Worm (Caenorhabditis elegans) whole organism, mixed stage, embryonic: ENCODE results near the gene nmgp-1.

Experiments
- bed-3 ChIP-seq: fragments of 200-800 bp; sonication (Bioruptor generic); optimal IDR thresholded peaks from 3 replicates; lab custom pipeline; 2018; ENCODE audit warnings: mild to moderate bottlenecking, missing genetic modification characterization, moderate library complexity, missing compliant biosample characterization
- blmp-1 ChIP-seq: fragments of 150-350 bp; optimal IDR thresholded peaks from 2 replicates; lab custom pipeline; 2014; ENCODE audit warnings: missing biosample characterization, missing genetic modification characterization
- ces-1 ChIP-seq: fragments of 150-350 bp; optimal IDR thresholded peaks from 2 replicates; lab custom pipeline; 2014; ENCODE audit warnings: missing biosample characterization, missing genetic modification reagents, missing genetic modification characterization
- cnd-1 ChIP-seq: fragments of 200-800 bp; sonication (Bioruptor generic); optimal IDR thresholded peaks from 2 replicates; lab custom pipeline; 2018; ENCODE audit warnings: mild to moderate bottlenecking, missing genetic modification characterization, missing compliant biosample characterization
- drap-1 ChIP-seq: fragments of 200-800 bp; sonication (Bioruptor generic); optimal IDR thresholded peaks from 3 replicates; lab custom pipeline; 2018; ENCODE audit warnings: mild to moderate bottlenecking, missing genetic modification characterization, missing compliant biosample characterization
- flh-1 ChIP-seq: fragments of 200-800 bp; sonication (Bioruptor generic); optimal IDR thresholded peaks from 2 replicates; lab custom pipeline; 2018; ENCODE audit warnings: mild to moderate bottlenecking, missing genetic modification characterization, moderate library complexity, missing compliant biosample characterization
- ham-2 ChIP-seq: fragments of 200-800 bp; sonication (Bioruptor generic); optimal IDR thresholded peaks from 2 replicates; lab custom pipeline; 2018; ENCODE audit warnings: mild to moderate bottlenecking, missing genetic modification characterization, missing compliant biosample characterization
- lin-13 ChIP-seq: fragments of 150-350 bp; optimal IDR thresholded peaks from 2 replicates; lab custom pipeline; 2014; ENCODE audit warnings: missing biosample characterization, missing genetic modification characterization
- lin-32 ChIP-seq: fragments of 200-800 bp; sonication (Bioruptor generic); optimal IDR thresholded peaks from 2 replicates; lab custom pipeline; 2018; ENCODE audit warnings: mild to moderate bottlenecking, missing genetic modification characterization, missing compliant biosample characterization
- lsy-2 ChIP-seq: fragments of 150-350 bp; optimal IDR thresholded peaks from 2 replicates; lab custom pipeline; 2014; ENCODE audit warnings: missing biosample characterization, missing genetic modification characterization
- mab-5 ChIP-seq: fragments of 150-350 bp; optimal IDR thresholded peaks from 2 replicates; lab custom pipeline; 2014; ENCODE audit warnings: missing biosample characterization, missing genetic modification characterization
- mep-1 ChIP-seq: fragments of 150-350 bp; optimal IDR thresholded peaks from 2 replicates; lab custom pipeline; 2017; ENCODE audit warnings: missing biosample characterization, missing genetic modification reagents, missing genetic modification characterization, inconsistent platforms
- nhr-2 ChIP-seq: fragments of 150-350 bp; optimal IDR thresholded peaks from 2 replicates; lab custom pipeline; 2014; ENCODE audit warnings: missing biosample characterization, missing genetic modification characterization
- nhr-237 ChIP-seq: fragments of 150-350 bp; optimal IDR thresholded peaks from 2 replicates; lab custom pipeline; 2014; ENCODE audit warnings: missing biosample characterization, missing genetic modification characterization
- nhr-76 ChIP-seq: sonication (generic microtip); optimal IDR thresholded peaks from 2 replicates; lab custom pipeline; 2017; ENCODE audit warnings: missing biosample characterization, missing genetic modification characterization
- pha-4 ChIP-seq: fragments of 150-350 bp; optimal IDR thresholded peaks from 2 replicates; lab custom pipeline; 2018; ENCODE audit warnings: missing biosample characterization, missing genetic modification reagents, missing genetic modification characterization
- snpc-4 ChIP-seq: fragments of 150-350 bp; optimal IDR thresholded peaks from 2 replicates; lab custom pipeline; 2014; ENCODE audit warnings: missing biosample characterization, missing genetic modification characterization
- sptf-1 ChIP-seq: sonication (generic microtip); optimal IDR thresholded peaks from 2 replicates; lab custom pipeline; 2017; ENCODE audit warnings: mild to moderate bottlenecking, missing genetic modification characterization, moderate library complexity, missing compliant biosample characterization
- unc-120 ChIP-seq: sonication (generic microtip); optimal IDR thresholded peaks from 2 replicates; lab custom pipeline; 2017; ENCODE audit warnings: missing genetic modification characterization, missing compliant biosample characterization; ENCODE audit not compliant: poor library complexity, severe bottlenecking
- unc-62 ChIP-seq: fragments of 150-350 bp; optimal IDR thresholded peaks from 2 replicates; lab custom pipeline; 2014; ENCODE audit warnings: missing biosample characterization, missing genetic modification reagents, missing genetic modification characterization
- zip-8 ChIP-seq: fragments of 150-350 bp; optimal IDR thresholded peaks from 2 replicates; lab custom pipeline; 2014; ENCODE audit warnings: missing biosample characterization, missing genetic modification characterization

Gene nmgp-1

DNA sequence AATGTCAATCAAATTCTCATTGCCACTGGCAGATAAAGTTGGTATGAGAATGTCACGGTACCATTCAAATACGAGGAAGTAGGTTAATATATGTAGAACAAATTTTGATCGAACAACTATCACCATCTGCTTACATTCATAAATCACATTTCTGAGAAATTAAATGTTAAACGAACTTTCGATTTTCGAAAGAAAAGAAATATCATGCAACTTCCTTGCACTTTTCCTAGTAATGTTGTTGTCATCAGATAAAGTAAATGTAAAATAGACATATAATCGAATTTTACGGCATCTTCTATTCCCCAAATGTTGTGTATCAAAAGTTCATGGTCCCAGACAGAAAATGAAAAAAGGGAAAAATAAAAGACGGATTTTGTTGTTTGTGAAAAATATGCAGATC lies 50.8 kb downstream of the nmgp-1 start:
- TF ChIP-seq ces-1 (GFP tag; lab: Kevin White, UChicago) (peak; percentile 14), ham-2 (GFP tag; lab: Kevin White, UChicago) (no peak)

DNA sequence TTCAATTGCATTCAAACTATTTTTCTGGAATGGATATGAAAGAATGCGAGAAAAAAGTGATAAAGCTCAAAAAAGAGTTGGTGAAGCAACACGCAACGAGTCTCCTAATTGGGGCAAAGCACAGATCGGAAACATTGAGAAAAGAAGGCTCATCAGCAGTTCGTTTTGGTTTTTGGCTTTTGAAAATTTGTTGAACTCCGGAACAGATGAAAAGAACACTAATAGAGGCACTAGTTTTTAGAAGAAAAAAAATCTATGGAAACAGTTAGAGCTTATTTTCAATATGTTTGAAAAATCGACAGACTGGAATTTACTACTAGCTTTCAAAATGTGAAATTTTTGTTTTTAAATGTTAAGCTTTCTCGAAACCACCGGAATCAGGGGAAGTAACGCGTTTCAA lies 51.2 kb downstream of the nmgp-1 start:
- TF ChIP-seq snpc-4 (tag; lab: Kevin White, UChicago) (no peak), flh-1 (GFP tag; lab: Kevin White, UChicago) (no peak), nhr-76 (tag; lab: Kevin White, UChicago) (no peak), lin-32 (no peak), pha-4 (no peak), sptf-1 (tag; lab: Kevin White, UChicago) (no peak), cnd-1 (no peak), unc-62 (GFP tag; lab: Kevin White, UChicago) (no peak), nhr-2 (tag; lab: Kevin White, UChicago) (no peak), mab-5 (tag; lab: Kevin White, UChicago) (no peak), mep-1 (tag; lab: Kevin White, UChicago) (no peak), bed-3 (no peak), unc-120 (tag; lab: Kevin White, UChicago) (no peak), drap-1 (GFP tag; lab: Kevin White, UChicago) (no peak), zip-8 (tag; lab: Kevin White, UChicago) (no peak), lin-13 (tag; lab: Kevin White, UChicago) (no peak), ces-1 (GFP tag; lab: Kevin White, UChicago) (no peak), lsy-2 (tag; lab: Kevin White, UChicago) (no peak), nhr-237 (no peak), blmp-1 (tag; lab: Kevin White, UChicago) (no peak)
